Worm (Caenorhabditis elegans) whole organism, L1 larva: ENCODE measurements around the gene K08E5.5.
A peak's percentile ranks its signal among the peaks of the same experiment; 100 is the strongest.

Experiments
- C16A3.4 ChIP-seq: fragments of 150-350 bp; optimal IDR thresholded peaks from 2 replicates; lab custom pipeline; 2014; ENCODE audit warnings: missing biosample characterization, missing genetic modification characterization
- C34B4.2 ChIP-seq: sonication (generic microtip); optimal IDR thresholded peaks from 2 replicates; lab custom pipeline; 2017; ENCODE audit warnings: mild to moderate bottlenecking, missing genetic modification characterization, missing compliant biosample characterization
- alr-1 ChIP-seq: fragments of 200-800 bp; sonication (Bioruptor generic); optimal IDR thresholded peaks from 2 replicates; lab custom pipeline; 2018; ENCODE audit warnings: borderline replicate concordance, mild to moderate bottlenecking, missing genetic modification characterization, missing compliant biosample characterization
- ceh-88 ChIP-seq: fragments of 200-800 bp; sonication (Bioruptor generic); IDR thresholded peaks from 2 replicates; pipeline ENCODE4 v1.3.6; 2022; ENCODE audit warnings: missing genetic modification characterization, missing compliant biosample characterization
- efl-1 ChIP-seq, 4 experiments: fragments of 150-350 bp; optimal IDR thresholded peaks in 3 of 4; peaks in 1 of 4; 1 replicate in 1 of 4; 2 replicates in 3 of 4; lab custom pipeline; 2014; ENCODE audit warnings: missing biosample characterization in 2 of 4, missing genetic modification characterization in 2 of 4, missing genetic modification reagents in 2 of 4
- egl-13 ChIP-seq: sonication (generic microtip); optimal IDR thresholded peaks from 2 replicates; lab custom pipeline; 2016; ENCODE audit warnings: missing genotype, missing genetic modification reagents, missing genetic modification characterization, missing compliant biosample characterization
- fkh-10 ChIP-seq: sonication (generic microtip); optimal IDR thresholded peaks from 2 replicates; lab custom pipeline; 2017; ENCODE audit warnings: missing biosample characterization, missing genetic modification reagents, missing genetic modification characterization
- fkh-8 ChIP-seq: sonication (generic microtip); optimal IDR thresholded peaks from 2 replicates; lab custom pipeline; 2016; ENCODE audit warnings: mild to moderate bottlenecking, missing genetic modification characterization, missing compliant biosample characterization
- hlh-17 ChIP-seq: fragments of 200-800 bp; sonication (Bioruptor generic); optimal IDR thresholded peaks from 2 replicates; lab custom pipeline; 2018; ENCODE audit warnings: missing genetic modification characterization, mild to moderate bottlenecking, missing compliant biosample characterization, moderate library complexity, borderline replicate concordance
- irx-1 ChIP-seq: sonication (generic microtip); optimal IDR thresholded peaks from 2 replicates; lab custom pipeline; 2016; ENCODE audit warnings: missing genetic modification characterization, missing compliant biosample characterization
- isw-1 ChIP-seq: fragments of 200-800 bp; sonication (Bioruptor generic); IDR thresholded peaks from 2 replicates; pipeline ENCODE4 v1.3.6; 2022; ENCODE audit warnings: missing genetic modification characterization, missing compliant biosample characterization
- lin-35 ChIP-seq, 2 experiments: fragments of 150-350 bp; optimal IDR thresholded peaks; 2 replicates each; lab custom pipeline; 2014; ENCODE audit warnings: missing biosample characterization in 2 of 2, missing genetic modification characterization in 2 of 2, missing genetic modification reagents in 2 of 2
- lsy-2 ChIP-seq, 2 experiments: fragments of 150-350 bp; optimal IDR thresholded peaks; 2 replicates each; lab custom pipeline; 2014; ENCODE audit warnings: missing biosample characterization in 2 of 2, missing genetic modification characterization in 2 of 2
- mab-9 ChIP-seq: fragments of 200-800 bp; sonication (Bioruptor generic); IDR thresholded peaks from 2 replicates; pipeline ENCODE4 v1.3.6; 2022; ENCODE audit warnings: missing genetic modification reagents, missing genetic modification characterization, missing compliant biosample characterization
- mdl-1 ChIP-seq, 2 experiments: fragments of 150-350 bp; optimal IDR thresholded peaks; 2 replicates each; lab custom pipeline; 2014 to 2017; ENCODE audit warnings: missing biosample characterization in 2 of 2, missing genetic modification characterization in 2 of 2, inconsistent platforms in 1 of 2
- mep-1 ChIP-seq: fragments of 150-350 bp; optimal IDR thresholded peaks from 2 replicates; lab custom pipeline; 2014; ENCODE audit warnings: missing biosample characterization, missing genetic modification characterization
- nhr-11 ChIP-seq: fragments of 150-350 bp; optimal IDR thresholded peaks from 2 replicates; lab custom pipeline; 2014; ENCODE audit warnings: missing biosample characterization, missing genetic modification characterization
- nhr-47 ChIP-seq: sonication (generic microtip); optimal IDR thresholded peaks from 2 replicates; lab custom pipeline; 2016; ENCODE audit warnings: mild to moderate bottlenecking, missing genetic modification characterization, moderate library complexity, missing compliant biosample characterization
- nhr-71 ChIP-seq: sonication (generic microtip); optimal IDR thresholded peaks from 2 replicates; lab custom pipeline; 2016; ENCODE audit warnings: mild to moderate bottlenecking, missing genetic modification characterization, moderate library complexity, missing compliant biosample characterization
- nhr-77 ChIP-seq: fragments of 150-350 bp; optimal IDR thresholded peaks from 2 replicates; lab custom pipeline; 2014; ENCODE audit warnings: missing biosample characterization, missing genetic modification characterization
- nhr-90 ChIP-seq: sonication (generic microtip); optimal IDR thresholded peaks from 2 replicates; lab custom pipeline; 2016; ENCODE audit warnings: mild to moderate bottlenecking, missing genetic modification characterization, missing compliant biosample characterization; ENCODE audit not compliant: poor library complexity
- pqm-1 ChIP-seq: sonication (generic microtip); optimal IDR thresholded peaks from 3 replicates; lab custom pipeline; 2017; ENCODE audit warnings: missing biosample characterization, missing genetic modification characterization
- rnt-1 ChIP-seq: sonication (generic microtip); optimal IDR thresholded peaks from 2 replicates; lab custom pipeline; 2016; ENCODE audit warnings: mild to moderate bottlenecking, missing genetic modification characterization, moderate library complexity, missing compliant biosample characterization
- skn-1 ChIP-seq: fragments of 150-350 bp; optimal IDR thresholded peaks from 2 replicates; lab custom pipeline; 2014; ENCODE audit warnings: missing biosample characterization, missing genetic modification characterization
- snpc-4 ChIP-seq: fragments of 150-350 bp; optimal IDR thresholded peaks from 2 replicates; lab custom pipeline; 2014; ENCODE audit warnings: missing biosample characterization, missing genetic modification characterization
- snu-23 ChIP-seq: sonication (generic microtip); optimal IDR thresholded peaks from 2 replicates; lab custom pipeline; 2016; ENCODE audit warnings: missing genetic modification characterization, missing compliant biosample characterization
- tbx-2 ChIP-seq: sonication (generic microtip); optimal IDR thresholded peaks from 2 replicates; lab custom pipeline; 2016; ENCODE audit warnings: missing genetic modification characterization, missing compliant biosample characterization
- tlp-1 ChIP-seq: fragments of 150-350 bp; optimal IDR thresholded peaks from 2 replicates; lab custom pipeline; 2014; ENCODE audit warnings: missing biosample characterization, missing genetic modification characterization
- unc-130 ChIP-seq: fragments of 150-350 bp; optimal IDR thresholded peaks from 2 replicates; lab custom pipeline; 2017; ENCODE audit warnings: missing biosample characterization, missing genetic modification characterization, inconsistent platforms
- unc-86 ChIP-seq: sonication (generic microtip); optimal IDR thresholded peaks from 2 replicates; lab custom pipeline; 2016; ENCODE audit warnings: missing genetic modification characterization, missing compliant biosample characterization
- unc-98 ChIP-seq: fragments of 200-800 bp; sonication (Bioruptor generic); IDR thresholded peaks from 2 replicates; pipeline ENCODE4 v1.3.6; 2022; ENCODE audit warnings: missing genetic modification characterization, missing compliant biosample characterization
- xbp-1 ChIP-seq: sonication (generic microtip); optimal IDR thresholded peaks from 2 replicates; lab custom pipeline; 2016; ENCODE audit warnings: missing genetic modification characterization, missing compliant biosample characterization
- zag-1 ChIP-seq: fragments of 150-350 bp; optimal IDR thresholded peaks from 2 replicates; lab custom pipeline; 2014; ENCODE audit warnings: missing biosample characterization, missing genetic modification characterization
- zip-4 ChIP-seq: fragments of 200-800 bp; sonication (Bioruptor generic); optimal IDR thresholded peaks from 2 replicates; lab custom pipeline; 2018; ENCODE audit warnings: mild to moderate bottlenecking, missing genetic modification characterization, moderate library complexity, missing compliant biosample characterization
- ztf-4 ChIP-seq: fragments of 150-350 bp; optimal IDR thresholded peaks from 2 replicates; lab custom pipeline; 2014; ENCODE audit warnings: missing biosample characterization, missing genetic modification characterization

The K08E5.5 gene

ce11 chrIII:10202894-10203871 lies 42.9 kb upstream of the K08E5.5 start, which contains the start of gene chc-1 (continued):
- TF ChIP-seq nhr-11 (tag; lab: Kevin White, UChicago) = no peak
- TF ChIP-seq mdl-1 (tag; optimal IDR thresholded peaks at IDR 0.05; lab: Kevin White, UChicago) = peak in 1 of 2 experiments; percentile 18
- TF ChIP-seq C34B4.2 (tag; lab: Kevin White, UChicago) = no peak
- no peak for TF ChIP-seq tlp-1 (tag; lab: Kevin White, UChicago)
- TF ChIP-seq xbp-1 (tag; lab: Kevin White, UChicago) = no peak
- TF ChIP-seq nhr-90 (tag; lab: Kevin White, UChicago) = no peak
- no peak for TF ChIP-seq pqm-1
- TF ChIP-seq rnt-1 (tag; lab: Kevin White, UChicago) = no peak
- TF ChIP-seq nhr-77 (tag; lab: Kevin White, UChicago) = no peak
- TF ChIP-seq snpc-4 (tag; lab: Kevin White, UChicago) = no peak
- no peak for TF ChIP-seq ztf-4 (tag; lab: Kevin White, UChicago)
- TF ChIP-seq irx-1 = no peak
- TF ChIP-seq snu-23 (GFP tag; lab: Kevin White, UChicago) = no peak
- TF ChIP-seq lin-35 (GFP tag; optimal IDR thresholded peaks at IDR 0.05; lab: Kevin White, UChicago) = peak; percentile 45 to 57
- no peak for TF ChIP-seq unc-98 (GFP tag; lab: Robert Waterston, UW)
- no peak for TF ChIP-seq tbx-2
- TF ChIP-seq zip-4 (GFP tag; lab: Kevin White, UChicago) = no peak
- TF ChIP-seq nhr-71 (tag; lab: Kevin White, UChicago) = peak; percentile 17
- TF ChIP-seq nhr-47 (tag; lab: Kevin White, UChicago) = peak; percentile 12
- no peak for TF ChIP-seq unc-86 (tag; lab: Kevin White, UChicago)
- TF ChIP-seq fkh-10 (GFP tag; lab: Kevin White, UChicago) = no peak

ce11 chrIII:10202391-10202790 lies 42.1 kb upstream of the K08E5.5 start:
- no peak for TF ChIP-seq irx-1
- TF ChIP-seq skn-1 = peak; percentile 50
- TF ChIP-seq efl-1 (optimal IDR thresholded peaks at IDR 0.05; lab: Kevin White, UChicago) = no peak
- peak in 1 of 2 experiments; percentile 6 for TF ChIP-seq efl-1 (GFP tag; optimal IDR thresholded peaks at IDR 0.05 in 1 of 2; lab: Kevin White, UChicago)
- peak; percentile 90 for TF ChIP-seq zip-4 (GFP tag; lab: Kevin White, UChicago)

- no peak for TF ChIP-seq alr-1 (tag; lab: Kevin White, UChicago)
- no peak for TF ChIP-seq mep-1
- TF ChIP-seq efl-1 (optimal IDR thresholded peaks at IDR 0.05; lab: Kevin White, UChicago) = no peak
- no peak for TF ChIP-seq efl-1 (GFP tag; optimal IDR thresholded peaks at IDR 0.05 in 1 of 2; lab: Kevin White, UChicago)
- no peak for TF ChIP-seq isw-1
- no peak for TF ChIP-seq hlh-17 (GFP tag; lab: Kevin White, UChicago)
- no peak for TF ChIP-seq mab-9 (GFP tag; lab: Robert Waterston, UW)
- no peak for TF ChIP-seq fkh-10 (GFP tag; lab: Kevin White, UChicago)
- TF ChIP-seq C16A3.4 (tag; lab: Kevin White, UChicago) = no peak
- no peak for TF ChIP-seq egl-13 (tag; lab: Kevin White, UChicago)
- no peak for TF ChIP-seq nhr-11 (tag; lab: Kevin White, UChicago)
- no peak for TF ChIP-seq ceh-88
- TF ChIP-seq unc-130 (tag; lab: Kevin White, UChicago) = no peak
- TF ChIP-seq nhr-71 (tag; lab: Kevin White, UChicago) = no peak
- no peak for TF ChIP-seq tbx-2
- no peak for TF ChIP-seq zag-1 (tag; lab: Kevin White, UChicago)
- no peak for TF ChIP-seq lsy-2 (tag; optimal IDR thresholded peaks at IDR 0.05; lab: Kevin White, UChicago)
- no peak for TF ChIP-seq fkh-8 (tag; lab: Kevin White, UChicago)
- TF ChIP-seq, all 84 proteins: peak for 0
Observed at ce11 chrIII:10201235-10201634, 41.0 kb upstream of the K08E5.5 start, which contains the start of the genes T20G5.13 and T20G5.12. Gene T20G5.13, minus strand, starts transcription at chrIII:10201335. Gene T20G5.12, plus strand, starts transcription at chrIII:10201604.
